Worm (Caenorhabditis elegans) whole organism, young adult: ENCODE measurements around the gene F38A5.6.

Experiments
- D2030.7 ChIP-seq: fragments of 200-800 bp; sonication (Bioruptor generic); IDR thresholded peaks from 2 replicates; pipeline ENCODE4 v1.3.6; 2022; ENCODE audit warnings: missing genetic modification reagents, missing genetic modification characterization, missing compliant biosample characterization
- F39B2.1 ChIP-seq: fragments of 200-800 bp; sonication (Bioruptor generic); IDR thresholded peaks from 2 replicates; pipeline ENCODE4 v1.3.6; 2022; ENCODE audit warnings: missing genetic modification reagents, missing genetic modification characterization, missing compliant biosample characterization
- F52B5.7 ChIP-seq: sonication (generic microtip); optimal IDR thresholded peaks from 2 replicates; lab custom pipeline; 2016; ENCODE audit warnings: mild to moderate bottlenecking, missing genetic modification characterization, missing compliant biosample characterization
- Y67H2A.10 ChIP-seq: fragments of 200-800 bp; sonication (Bioruptor generic); conservative IDR thresholded peaks from 2 replicates; pipeline ENCODE4 v1.3.6; 2022; ENCODE audit warnings: missing genetic modification reagents, missing genetic modification characterization, missing compliant biosample characterization
- ZK185.1 ChIP-seq: sonication (generic microtip); optimal IDR thresholded peaks from 2 replicates; lab custom pipeline; 2016; ENCODE audit warnings: mild to moderate bottlenecking, missing genetic modification characterization, missing compliant biosample characterization; ENCODE audit not compliant: poor library complexity, severe bottlenecking
- ama-1 ChIP-seq, 3 experiments: fragments of 150-350 bp in 1 of 3; sonication (generic microtip) in 2 of 3; optimal IDR thresholded peaks; 2 replicates each; lab custom pipeline; 2014 to 2018; ENCODE audit warnings: missing biosample characterization in 2 of 3, missing genetic modification characterization in 2 of 3, missing genetic modification reagents in 2 of 3
- aptf-2 ChIP-seq: fragments of 200-800 bp; sonication (Bioruptor generic); conservative IDR thresholded peaks from 2 replicates; pipeline ENCODE4 v1.3.6; 2022; ENCODE audit warnings: missing genetic modification reagents, missing genetic modification characterization, missing compliant biosample characterization
- attf-3 ChIP-seq: fragments of 200-800 bp; sonication (Bioruptor generic); conservative IDR thresholded peaks from 2 replicates; pipeline ENCODE4 v1.3.6; 2022; ENCODE audit warnings: missing genetic modification reagents, missing genetic modification characterization, missing compliant biosample characterization
- bed-1 ChIP-seq: fragments of 200-800 bp; sonication (Bioruptor generic); IDR thresholded peaks from 2 replicates; pipeline ENCODE4 v1.3.6; 2022; ENCODE audit warnings: missing genetic modification reagents, missing genetic modification characterization, missing compliant biosample characterization
- bed-2 ChIP-seq: fragments of 200-800 bp; sonication (Bioruptor generic); IDR thresholded peaks from 2 replicates; pipeline ENCODE4 v1.3.6; 2022; ENCODE audit warnings: missing genetic modification reagents, missing genetic modification characterization, missing compliant biosample characterization
- ccch-3 ChIP-seq: fragments of 200-800 bp; sonication (Bioruptor generic); optimal IDR thresholded peaks from 2 replicates; lab custom pipeline; 2018; ENCODE audit warnings: mild to moderate bottlenecking, missing genetic modification characterization, missing compliant biosample characterization
- ceh-27 ChIP-seq: fragments of 200-800 bp; sonication (Bioruptor generic); optimal IDR thresholded peaks from 2 replicates; lab custom pipeline; 2018; ENCODE audit warnings: mild to moderate bottlenecking, missing genetic modification characterization, moderate library complexity, missing compliant biosample characterization
- chd-7 ChIP-seq: sonication (generic microtip); optimal IDR thresholded peaks from 2 replicates; lab custom pipeline; 2016; ENCODE audit warnings: mild to moderate bottlenecking, missing genetic modification characterization, moderate library complexity, missing compliant biosample characterization
- die-1 ChIP-seq: sonication (generic microtip); optimal IDR thresholded peaks from 2 replicates; lab custom pipeline; 2016; ENCODE audit warnings: missing genotype, mild to moderate bottlenecking, missing genetic modification characterization, missing compliant biosample characterization
- dox-1 ChIP-seq: fragments of 200-800 bp; sonication (Bioruptor generic); IDR thresholded peaks from 2 replicates; pipeline ENCODE4 v1.3.6; 2022; ENCODE audit warnings: missing genetic modification reagents, missing genetic modification characterization, missing compliant biosample characterization
- dpl-1 ChIP-seq: fragments of 150-350 bp; optimal IDR thresholded peaks from 2 replicates; lab custom pipeline; 2014; ENCODE audit warnings: missing biosample characterization, missing genetic modification reagents, missing genetic modification characterization
- efl-1 ChIP-seq: fragments of 150-350 bp; optimal IDR thresholded peaks from 2 replicates; lab custom pipeline; 2014; ENCODE audit warnings: missing biosample characterization, missing genetic modification reagents, missing genetic modification characterization
- gei-17 ChIP-seq: fragments of 200-800 bp; sonication (Bioruptor generic); optimal IDR thresholded peaks from 2 replicates; lab custom pipeline; 2018; ENCODE audit warnings: mild to moderate bottlenecking, missing genetic modification characterization, missing compliant biosample characterization
- hmg-1.2 ChIP-seq: fragments of 200-800 bp; sonication (Bioruptor generic); IDR thresholded peaks from 2 replicates; pipeline ENCODE4 v1.3.6; 2022; ENCODE audit warnings: missing genetic modification reagents, missing genetic modification characterization, missing compliant biosample characterization
- hrde-1 ChIP-seq: sonication (generic microtip); optimal IDR thresholded peaks from 2 replicates; lab custom pipeline; 2016; ENCODE audit warnings: missing genetic modification characterization, mild to moderate bottlenecking, missing compliant biosample characterization, moderate library complexity, missing genotype, missing genetic modification reagents, borderline replicate concordance
- lag-1 ChIP-seq: fragments of 200-800 bp; sonication (Bioruptor generic); IDR thresholded peaks from 2 replicates; pipeline ENCODE4 v1.3.6; 2022; ENCODE audit warnings: missing genetic modification reagents, missing genetic modification characterization, missing compliant biosample characterization
- let-607 ChIP-seq, 2 experiments: fragments of 200-800 bp in 1 of 2; sonication (Bioruptor generic) in 1 of 2; sonication (generic microtip) in 1 of 2; optimal IDR thresholded peaks; 2 replicates each; lab custom pipeline; 2016 to 2018; ENCODE audit warnings: mild to moderate bottlenecking in 2 of 2, missing compliant biosample characterization in 2 of 2, missing genetic modification characterization in 2 of 2, moderate library complexity in 2 of 2, missing genotype in 1 of 2
- lin-35 ChIP-seq, 3 experiments: fragments of 150-350 bp in 2 of 3; sonication (generic microtip) in 1 of 3; optimal IDR thresholded peaks; 2 replicates each; lab custom pipeline; 2014 to 2018; ENCODE audit warnings: missing biosample characterization in 3 of 3, missing genetic modification characterization in 3 of 3, missing genetic modification reagents in 3 of 3
- lir-1 ChIP-seq: fragments of 200-800 bp; sonication (Bioruptor generic); conservative IDR thresholded peaks from 2 replicates; pipeline ENCODE4 v1.3.6; 2022; ENCODE audit warnings: missing genetic modification reagents, missing genetic modification characterization, missing compliant biosample characterization
- madf-3 ChIP-seq: fragments of 200-800 bp; sonication (Bioruptor generic); IDR thresholded peaks from 2 replicates; pipeline ENCODE4 v1.3.6; 2022; ENCODE audit warnings: missing genetic modification reagents, missing genetic modification characterization, missing compliant biosample characterization
- nfyb-1 ChIP-seq: fragments of 200-800 bp; sonication (Bioruptor generic); IDR thresholded peaks from 2 replicates; pipeline ENCODE4 v1.3.6; 2022; ENCODE audit warnings: missing genetic modification reagents, missing genetic modification characterization, missing compliant biosample characterization
- nhr-179 ChIP-seq: sonication (generic microtip); optimal IDR thresholded peaks from 2 replicates; lab custom pipeline; 2016; ENCODE audit warnings: mild to moderate bottlenecking, missing genetic modification characterization, missing compliant biosample characterization
- nhr-80 ChIP-seq: sonication (generic microtip); optimal IDR thresholded peaks from 2 replicates; lab custom pipeline; 2016; ENCODE audit warnings: missing genetic modification characterization, missing compliant biosample characterization
- rcor-1 ChIP-seq: fragments of 200-800 bp; sonication (Bioruptor generic); IDR thresholded peaks from 2 replicates; pipeline ENCODE4 v1.3.6; 2022; ENCODE audit warnings: missing genetic modification reagents, missing genetic modification characterization, missing compliant biosample characterization
- rec-8 ChIP-seq, 2 experiments: sonication (generic microtip); optimal IDR thresholded peaks; 2 replicates each; lab custom pipeline; 2016; ENCODE audit warnings: mild to moderate bottlenecking in 2 of 2, missing genetic modification characterization in 2 of 2, missing genetic modification reagents in 2 of 2, missing genotype in 2 of 2, missing biosample characterization in 1 of 2, missing compliant biosample characterization in 1 of 2, moderate library complexity in 1 of 2
- snpc-1.1 ChIP-seq: sonication (generic microtip); optimal IDR thresholded peaks from 2 replicates; lab custom pipeline; 2017; ENCODE audit warnings: missing genetic modification characterization, mild to moderate bottlenecking, missing compliant biosample characterization, antibody characterized with exemption, moderate library complexity, missing genotype, missing genetic modification reagents; ENCODE audit not compliant: insufficient read depth
- snpc-1.3 ChIP-seq: sonication (generic microtip); optimal IDR thresholded peaks from 2 replicates; lab custom pipeline; 2017; ENCODE audit warnings: missing genetic modification characterization, mild to moderate bottlenecking, missing compliant biosample characterization, antibody characterized with exemption, moderate library complexity, missing genotype, missing genetic modification reagents; ENCODE audit not compliant: insufficient read depth
- snpc-3.4 ChIP-seq: sonication (generic microtip); optimal IDR thresholded peaks from 2 replicates; lab custom pipeline; 2017; ENCODE audit warnings: missing genetic modification characterization, mild to moderate bottlenecking, missing compliant biosample characterization, antibody characterized with exemption, moderate library complexity, missing genotype, missing genetic modification reagents
- snpc-4 ChIP-seq, 5 experiments: fragments of 150-350 bp in 1 of 5; sonication (generic microtip) in 4 of 5; optimal IDR thresholded peaks; 2 replicates each; lab custom pipeline; 2014 to 2018; ENCODE audit warnings: missing genetic modification characterization in 5 of 5, missing biosample characterization in 3 of 5, antibody characterized with exemption in 2 of 5, mild to moderate bottlenecking in 2 of 5, missing compliant biosample characterization in 2 of 5, missing genotype in 2 of 5, moderate library complexity in 2 of 5, missing genetic modification reagents in 1 of 5
- unc-130 ChIP-seq: sonication (generic microtip); optimal IDR thresholded peaks from 2 replicates; lab custom pipeline; 2016; ENCODE audit warnings: missing genetic modification reagents, missing genetic modification characterization, missing compliant biosample characterization
- xnd-1 ChIP-seq: sonication (generic microtip); optimal IDR thresholded peaks from 2 replicates; lab custom pipeline; 2016; ENCODE audit warnings: missing genotype, missing genetic modification reagents, missing genetic modification characterization, missing compliant biosample characterization
- zim-3 ChIP-seq: sonication (generic microtip); optimal IDR thresholded peaks from 2 replicates; lab custom pipeline; 2017; ENCODE audit warnings: mild to moderate bottlenecking, missing genetic modification characterization, moderate library complexity, missing compliant biosample characterization
- ztf-18 ChIP-seq: sonication (generic microtip); optimal IDR thresholded peaks from 2 replicates; lab custom pipeline; 2016; ENCODE audit warnings: missing genotype, mild to moderate bottlenecking, missing genetic modification characterization, missing compliant biosample characterization

F38A5.6 gene

ce11 chrIV:6639880-6640279 is 42.7 kb upstream of the F38A5.6 start, which contains the start of gene C01B10.6:
TSS of gene C01B10.6 (plus strand) at chrIV:6640180.
- TF ChIP-seq chd-7 (tag; lab: Kevin White, UChicago) (no peak), hrde-1 (tag; lab: Kevin White, UChicago) (no peak), nhr-179 (no peak), lag-1 (no peak), zim-3 (tag; lab: Kevin White, UChicago) (no peak), hmg-1.2 (GFP tag; lab: Robert Waterston, UW) (no peak), snpc-4 (GFP tag; optimal IDR thresholded peaks at IDR 0.05; lab: Kevin White, UChicago) (no peak), snpc-4 (tag; optimal IDR thresholded peaks at IDR 0.05; lab: Kevin White, UChicago) (no peak), xnd-1 (tag; lab: Kevin White, UChicago) (no peak), ama-1 (optimal IDR thresholded peaks at IDR 0.05; lab: Kevin White, UChicago) (no peak), ama-1 (GFP tag; optimal IDR thresholded peaks at IDR 0.05; lab: Kevin White, UChicago) (no peak), dox-1 (GFP tag; lab: Robert Waterston, UW) (no peak), gei-17 (GFP tag; lab: Kevin White, UChicago) (no peak), ztf-18 (no peak)

ce11 chrIV:6638256-6638655 is 41.1 kb upstream of the F38A5.6 start, which contains the start of gene C01B10.7:
TSS of gene C01B10.7 (plus strand) at chrIV:6638556.
- no peak for TF ChIP-seq F52B5.7

- TF ChIP-seq snpc-4 (GFP tag; optimal IDR thresholded peaks at IDR 0.05; lab: Kevin White, UChicago), result no peak
- TF ChIP-seq snpc-4 (tag; optimal IDR thresholded peaks at IDR 0.05; lab: Kevin White, UChicago), result peak in 1 of 4 experiments; percentile 55
- TF ChIP-seq snpc-3.4 (tag; lab: Kevin White, UChicago), result no peak
These were observed 37.6 kb upstream of the F38A5.6 start, which contains the start of gene metl-13 for ce11 chrIV:6634789-6635188. TSS of gene metl-13 (plus strand) at chrIV:6635089.

ce11 chrIV:6631704-6632272 is 34.6 kb upstream of the F38A5.6 start, which contains the start of the genes cest-5.1 and C01B10.9:
TSS of gene cest-5.1 (minus strand) at chrIV:6631754.
TSS of gene C01B10.9 (plus strand) at chrIV:6632222.
- no peak for TF ChIP-seq ccch-3 (GFP tag; lab: Kevin White, UChicago)
- TF ChIP-seq lin-35 (GFP tag; optimal IDR thresholded peaks at IDR 0.05; lab: Kevin White, UChicago), result peak in 2 of 3 experiments; percentile 18 to 86
- TF ChIP-seq ZK185.1, result peak; percentile 83
- TF ChIP-seq F39B2.1 (GFP tag; lab: Robert Waterston, UW), result 0 out of 2 replicates have a peak, but pooled peaks have one; percentile 47
- TF ChIP-seq snpc-1.1 (tag; lab: Kevin White, UChicago), result peak; percentile 2
- TF ChIP-seq rcor-1 (GFP tag; lab: Robert Waterston, UW), result 0 out of 2 replicates have a peak, but pooled peaks have one; percentile 44
- TF ChIP-seq dpl-1 (GFP tag; lab: Kevin White, UChicago), result peak; percentile 76
- TF ChIP-seq lir-1 (GFP tag; lab: Robert Waterston, UW), result peak; percentile 45; the same call in 1 of the 2 replicates
- TF ChIP-seq snpc-4 (GFP tag; optimal IDR thresholded peaks at IDR 0.05; lab: Kevin White, UChicago), result peak; percentile 40
- TF ChIP-seq snpc-4 (tag; optimal IDR thresholded peaks at IDR 0.05; lab: Kevin White, UChicago), result peak; percentile 50 to 84 (median 73)
- peak; percentile 60 for TF ChIP-seq ceh-27
- TF ChIP-seq die-1, result no peak
- peak; percentile 49; the same call in 1 of the 2 replicates for TF ChIP-seq aptf-2 (GFP tag; lab: Robert Waterston, UW)
- peak; percentile 37; the same call in 1 of the 2 replicates for TF ChIP-seq D2030.7 (GFP tag; lab: Robert Waterston, UW)
- peak; percentile 18; the same call in 1 of the 2 replicates for TF ChIP-seq Y67H2A.10 (GFP tag; lab: Robert Waterston, UW)
- TF ChIP-seq efl-1 (GFP tag; lab: Kevin White, UChicago), result peak; percentile 72
- peak in 1 of 2 experiments; percentile 41 for TF ChIP-seq let-607 (tag; optimal IDR thresholded peaks at IDR 0.05; lab: Kevin White, UChicago)
- peak; percentile 15 for TF ChIP-seq nhr-80
- TF ChIP-seq bed-2 (GFP tag; lab: Robert Waterston, UW), result peak; percentile 64; the same call in 1 of the 2 replicates
- TF ChIP-seq nfyb-1 (GFP tag; lab: Robert Waterston, UW), result no peak
- peak; percentile 58; the same call in 1 of the 2 replicates for TF ChIP-seq attf-3 (GFP tag; lab: Robert Waterston, UW)
- TF ChIP-seq bed-1 (GFP tag; lab: Robert Waterston, UW), result no peak
- no peak for TF ChIP-seq nhr-179
- no peak for TF ChIP-seq madf-3 (GFP tag; lab: Robert Waterston, UW)
- peak; percentile 35 for TF ChIP-seq snpc-1.3
- no peak for TF ChIP-seq rec-8 (tag; optimal IDR thresholded peaks at IDR 0.05; lab: Kevin White, UChicago)
- peak; percentile 50 for TF ChIP-seq snpc-3.4 (tag; lab: Kevin White, UChicago)
- peak; percentile 87 for TF ChIP-seq unc-130 (GFP tag; lab: Kevin White, UChicago)
